Worm (Caenorhabditis elegans) whole organism, L4 larva: Measurements from ENCODE around the gene algn-8.
A peak's percentile ranks its signal among the peaks of the same experiment; 100 is the strongest.

Experiments
- D1046.2 ChIP-seq: fragments of 200-800 bp; sonication (Bioruptor generic); IDR thresholded peaks from 2 replicates; pipeline ENCODE4 v1.3.6; 2022; ENCODE audit warnings: missing genetic modification characterization, missing compliant biosample characterization
- F10B5.3 ChIP-seq: sonication (generic microtip); optimal IDR thresholded peaks from 2 replicates; lab custom pipeline; 2016; ENCODE audit warnings: mild to moderate bottlenecking, missing genetic modification characterization, missing compliant biosample characterization
- F49E8.2 ChIP-seq: sonication (generic microtip); optimal IDR thresholded peaks from 2 replicates; lab custom pipeline; 2016; ENCODE audit warnings: missing compliant biosample characterization, mild to moderate bottlenecking, missing genetic modification characterization, borderline replicate concordance
- T26A8.4 ChIP-seq: fragments of 200-800 bp; sonication (Bioruptor generic); IDR thresholded peaks from 2 replicates; pipeline ENCODE4 v1.3.6; 2022; ENCODE audit warnings: missing genetic modification characterization, missing compliant biosample characterization
- Y5F2A.4 ChIP-seq: fragments of 200-800 bp; sonication (Bioruptor generic); optimal IDR thresholded peaks from 2 replicates; lab custom pipeline; 2018; ENCODE audit warnings: mild to moderate bottlenecking, missing genetic modification characterization, missing compliant biosample characterization
- attf-4 ChIP-seq: sonication (generic microtip); optimal IDR thresholded peaks from 3 replicates; lab custom pipeline; 2017; ENCODE audit warnings: missing biosample characterization, missing genetic modification characterization
- ceh-20 ChIP-seq: fragments of 200-800 bp; sonication (Bioruptor generic); IDR thresholded peaks from 2 replicates; pipeline ENCODE4 v1.3.6; 2022; ENCODE audit warnings: missing genetic modification reagents, missing genetic modification characterization, missing compliant biosample characterization
- ceh-62 ChIP-seq: sonication (generic microtip); optimal IDR thresholded peaks from 2 replicates; lab custom pipeline; 2017; ENCODE audit warnings: missing biosample characterization, missing genetic modification characterization
- cey-2 ChIP-seq: sonication (generic microtip); optimal IDR thresholded peaks from 3 replicates; lab custom pipeline; 2017; ENCODE audit warnings: missing genetic modification characterization, mild to moderate bottlenecking, missing compliant biosample characterization, antibody characterized with exemption, borderline replicate concordance; ENCODE audit not compliant: insufficient read depth
- daf-12 ChIP-seq: fragments of 150-350 bp; optimal IDR thresholded peaks from 2 replicates; lab custom pipeline; 2014; ENCODE audit warnings: missing biosample characterization, missing genetic modification reagents, missing genetic modification characterization
- daf-16 ChIP-seq, 3 experiments: sonication (generic microtip); optimal IDR thresholded peaks; 2 replicates each; lab custom pipeline; 2016 to 2017; ENCODE audit warnings: missing genetic modification characterization in 3 of 3, missing genetic modification reagents in 3 of 3, mild to moderate bottlenecking in 2 of 3, missing compliant biosample characterization in 2 of 3, missing biosample characterization in 1 of 3, moderate library complexity in 1 of 3
- daf-19 ChIP-seq: fragments of 200-800 bp; sonication (Bioruptor generic); conservative IDR thresholded peaks from 2 replicates; pipeline ENCODE4 v1.3.6; 2022; ENCODE audit warnings: missing genetic modification characterization, missing compliant biosample characterization
- daf-8 ChIP-seq: fragments of 200-800 bp; sonication (Bioruptor generic); IDR thresholded peaks from 2 replicates; pipeline ENCODE4 v1.3.6; 2022; ENCODE audit warnings: missing genetic modification characterization, missing compliant biosample characterization
- dmd-6 ChIP-seq: fragments of 200-800 bp; sonication (Bioruptor generic); IDR thresholded peaks from 2 replicates; pipeline ENCODE4 v1.3.6; 2022; ENCODE audit warnings: missing genetic modification reagents, missing genetic modification characterization, missing compliant biosample characterization
- dmd-9 ChIP-seq: fragments of 200-800 bp; sonication (Bioruptor generic); IDR thresholded peaks from 2 replicates; pipeline ENCODE4 v1.3.6; 2022; ENCODE audit warnings: missing genetic modification reagents, missing genetic modification characterization, missing compliant biosample characterization
- duxl-1 ChIP-seq: sonication (generic microtip); optimal IDR thresholded peaks from 2 replicates; lab custom pipeline; 2016; ENCODE audit warnings: mild to moderate bottlenecking, missing genetic modification characterization, moderate library complexity, missing compliant biosample characterization; ENCODE audit not compliant: poor library complexity
- dve-1 ChIP-seq: sonication (generic microtip); optimal IDR thresholded peaks from 2 replicates; lab custom pipeline; 2017; ENCODE audit warnings: antibody characterized with exemption, mild to moderate bottlenecking, missing genetic modification characterization, missing compliant biosample characterization; ENCODE audit not compliant: insufficient read depth
- egl-43 ChIP-seq: fragments of 200-800 bp; sonication (Bioruptor generic); IDR thresholded peaks from 2 replicates; pipeline ENCODE4 v1.3.6; 2022; ENCODE audit warnings: missing genetic modification reagents, missing genetic modification characterization, missing compliant biosample characterization
- gei-8 ChIP-seq: fragments of 200-800 bp; sonication (Bioruptor generic); optimal IDR thresholded peaks from 2 replicates; lab custom pipeline; 2018; ENCODE audit warnings: mild to moderate bottlenecking, missing genetic modification characterization, missing compliant biosample characterization
- hlh-11 ChIP-seq: fragments of 200-800 bp; sonication (Bioruptor generic); optimal IDR thresholded peaks from 2 replicates; lab custom pipeline; 2018; ENCODE audit warnings: mild to moderate bottlenecking, missing genetic modification characterization, missing compliant biosample characterization
- lin-13 ChIP-seq: fragments of 150-350 bp; optimal IDR thresholded peaks from 2 replicates; lab custom pipeline; 2014; ENCODE audit warnings: missing biosample characterization, missing genetic modification reagents, missing genetic modification characterization
- lin-38 ChIP-seq: fragments of 200-800 bp; sonication (Bioruptor generic); IDR thresholded peaks from 2 replicates; pipeline ENCODE4 v1.3.6; 2022; ENCODE audit warnings: missing genetic modification reagents, missing genetic modification characterization, missing compliant biosample characterization
- lin-39 ChIP-seq: fragments of 150-350 bp; optimal IDR thresholded peaks from 2 replicates; lab custom pipeline; 2014; ENCODE audit warnings: missing biosample characterization, missing genetic modification reagents, missing genetic modification characterization
- lir-3 ChIP-seq: sonication (generic microtip); optimal IDR thresholded peaks from 2 replicates; lab custom pipeline; 2016; ENCODE audit warnings: mild to moderate bottlenecking, missing genetic modification characterization, missing compliant biosample characterization
- madf-9 ChIP-seq: fragments of 200-800 bp; sonication (Bioruptor generic); conservative IDR thresholded peaks from 2 replicates; pipeline ENCODE4 v1.3.6; 2022; ENCODE audit warnings: missing genetic modification reagents, missing genetic modification characterization, missing compliant biosample characterization
- mdt-29 ChIP-seq: fragments of 200-800 bp; sonication (Bioruptor generic); IDR thresholded peaks from 2 replicates; pipeline ENCODE4 v1.3.6; 2022; ENCODE audit warnings: missing genetic modification reagents, missing genetic modification characterization, missing compliant biosample characterization
- mep-1 ChIP-seq: fragments of 150-350 bp; sonication (generic microtip); optimal IDR thresholded peaks from 3 replicates; lab custom pipeline; 2014; ENCODE audit warnings: missing biosample characterization, missing genetic modification characterization
- nhr-10 ChIP-seq: fragments of 150-350 bp; optimal IDR thresholded peaks from 2 replicates; lab custom pipeline; 2014; ENCODE audit warnings: missing biosample characterization, missing genetic modification characterization
- nhr-111 ChIP-seq: fragments of 200-800 bp; sonication (Bioruptor generic); optimal IDR thresholded peaks from 2 replicates; lab custom pipeline; 2018; ENCODE audit warnings: mild to moderate bottlenecking, missing genetic modification characterization, missing compliant biosample characterization
- nhr-25 ChIP-seq: sonication (generic microtip); optimal IDR thresholded peaks from 2 replicates; lab custom pipeline; 2017; ENCODE audit warnings: missing genetic modification characterization, mild to moderate bottlenecking, missing compliant biosample characterization, antibody characterized with exemption, moderate library complexity, borderline replicate concordance; ENCODE audit not compliant: insufficient read depth
- nhr-28 ChIP-seq: fragments of 150-350 bp; optimal IDR thresholded peaks from 2 replicates; lab custom pipeline; 2014; ENCODE audit warnings: missing biosample characterization, missing genetic modification characterization
- nhr-41 ChIP-seq: fragments of 200-800 bp; sonication (Bioruptor generic); IDR thresholded peaks from 2 replicates; pipeline ENCODE4 v1.3.6; 2022; ENCODE audit warnings: missing genetic modification reagents, missing genetic modification characterization, missing compliant biosample characterization
- nhr-76 ChIP-seq: fragments of 150-350 bp; optimal IDR thresholded peaks from 2 replicates; lab custom pipeline; 2014; ENCODE audit warnings: missing biosample characterization, missing genetic modification characterization
- pqm-1 ChIP-seq: sonication (generic microtip); optimal IDR thresholded peaks from 2 replicates; lab custom pipeline; 2017; ENCODE audit warnings: missing biosample characterization, missing genetic modification characterization
- rbr-2 ChIP-seq: sonication (generic microtip); optimal IDR thresholded peaks from 2 replicates; lab custom pipeline; 2016; ENCODE audit warnings: missing genotype, missing genetic modification characterization, missing compliant biosample characterization
- snpc-1.2 ChIP-seq: fragments of 200-800 bp; sonication (Bioruptor generic); IDR thresholded peaks from 2 replicates; pipeline ENCODE4 v1.3.6; 2022; ENCODE audit warnings: missing genetic modification reagents, missing genetic modification characterization, missing compliant biosample characterization
- spr-1 ChIP-seq: sonication (generic microtip); optimal IDR thresholded peaks from 2 replicates; lab custom pipeline; 2016; ENCODE audit warnings: mild to moderate bottlenecking, missing genetic modification characterization, missing compliant biosample characterization
- spr-3 ChIP-seq: fragments of 200-800 bp; sonication (Bioruptor generic); optimal IDR thresholded peaks from 2 replicates; lab custom pipeline; 2018; ENCODE audit warnings: mild to moderate bottlenecking, missing genetic modification characterization, missing compliant biosample characterization
- tra-1 ChIP-seq: fragments of 200-800 bp; sonication (Bioruptor generic); IDR thresholded peaks from 2 replicates; pipeline ENCODE4 v1.3.6; 2022; ENCODE audit warnings: missing genetic modification reagents, missing genetic modification characterization, missing compliant biosample characterization
- unc-130 ChIP-seq: sonication (generic microtip); optimal IDR thresholded peaks from 2 replicates; lab custom pipeline; 2016; ENCODE audit warnings: missing genetic modification reagents, missing genetic modification characterization, missing compliant biosample characterization
- unc-62 ChIP-seq, 3 experiments: fragments of 150-350 bp in 1 of 3; sonication (generic microtip); optimal IDR thresholded peaks in 2 of 3; peaks in 1 of 3; 1 replicate in 1 of 3; 2 replicates in 2 of 3; lab custom pipeline; 2014 to 2017; ENCODE audit warnings: missing biosample characterization in 3 of 3, missing genetic modification characterization in 3 of 3, missing genetic modification reagents in 3 of 3, missing genotype in 1 of 3
- zfp-2 ChIP-seq: sonication (generic microtip); optimal IDR thresholded peaks from 2 replicates; lab custom pipeline; 2016; ENCODE audit warnings: mild to moderate bottlenecking, missing genetic modification characterization, missing compliant biosample characterization

The algn-8 gene

DNA sequence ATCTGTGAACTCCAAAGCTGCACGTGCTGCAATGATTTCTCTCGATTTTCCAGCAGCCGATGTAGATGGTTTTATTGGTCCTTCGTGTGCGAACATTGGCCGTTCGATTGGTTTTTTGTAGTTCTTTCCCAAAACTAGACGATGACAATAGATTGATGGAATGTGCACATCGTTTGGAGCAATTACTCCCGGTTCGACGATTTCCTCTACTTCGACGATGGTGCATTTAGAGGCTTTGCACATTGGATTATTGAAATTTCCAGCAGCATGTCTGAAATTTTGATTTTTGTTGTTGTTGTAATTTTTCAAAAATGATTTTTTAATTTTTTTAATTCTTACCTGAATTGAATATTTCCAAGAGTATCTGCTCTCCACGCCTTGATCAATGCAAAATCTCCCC is 49.4 kb upstream of the algn-8 start:
- peak in 1 of 2 experiments; percentile 55 for TF ChIP-seq unc-62 (GFP tag; optimal IDR thresholded peaks at IDR 0.05 in 1 of 2; lab: Kevin White, UChicago)
- TF ChIP-seq unc-62 (tag; optimal IDR thresholded peaks at IDR 0.05; lab: Kevin White, UChicago): no peak
- no peak for TF ChIP-seq daf-12 (tag; lab: Kevin White, UChicago)
- no peak for TF ChIP-seq daf-16 (GFP tag; optimal IDR thresholded peaks at IDR 0.05; lab: Kevin White, UChicago)
- peak; percentile 21 for TF ChIP-seq daf-16 (tag; optimal IDR thresholded peaks at IDR 0.05; lab: Kevin White, UChicago)

DNA sequence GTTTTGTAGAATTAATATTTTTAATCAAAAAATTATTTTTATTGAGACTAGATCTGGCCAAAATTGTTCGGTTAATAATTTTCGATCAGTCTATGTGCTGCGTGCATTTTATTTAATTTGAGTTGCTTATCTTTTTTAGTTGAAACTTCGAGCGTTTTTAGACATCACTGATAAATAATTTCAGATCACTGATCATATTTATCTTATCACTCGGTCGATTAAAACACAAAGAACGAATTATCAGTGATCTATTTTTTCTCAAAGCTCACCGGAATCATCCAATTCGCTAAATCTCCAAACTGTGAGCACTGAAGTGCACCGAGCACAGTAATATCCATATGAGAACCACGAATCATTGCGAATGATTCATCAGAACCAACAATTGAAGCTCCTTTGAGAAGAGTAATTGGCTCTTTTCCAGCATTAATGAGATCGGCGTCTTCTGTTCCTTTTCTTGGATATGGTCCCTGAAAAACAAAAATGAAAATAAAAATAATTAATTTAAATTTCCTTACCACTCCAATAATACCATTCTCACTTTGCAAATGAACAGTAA is 48.9 kb upstream of the algn-8 start:
- no peak for TF ChIP-seq Y5F2A.4
- TF ChIP-seq F10B5.3 (tag; lab: Kevin White, UChicago): no peak
- TF ChIP-seq unc-130 (GFP tag; lab: Kevin White, UChicago): no peak
- no peak for TF ChIP-seq cey-2 (tag; lab: Kevin White, UChicago)
- TF ChIP-seq rbr-2 (tag; lab: Kevin White, UChicago): no peak
- TF ChIP-seq ceh-20 (GFP tag; lab: Robert Waterston, UW): no peak
- TF ChIP-seq spr-1 (tag; lab: Kevin White, UChicago): no peak
- no peak for TF ChIP-seq daf-8 (GFP tag; lab: Robert Waterston, UW)
- TF ChIP-seq madf-9 (GFP tag; lab: Robert Waterston, UW): 0 out of 2 replicates have a peak, but pooled peaks have one; percentile 8
- no peak for TF ChIP-seq lin-13 (GFP tag; lab: Kevin White, UChicago)
- TF ChIP-seq dve-1: peak; percentile 68
- TF ChIP-seq pqm-1 (tag; lab: Kevin White, UChicago): peak; percentile 53
- TF ChIP-seq daf-19: no peak
- no peak for TF ChIP-seq nhr-111 (GFP tag; lab: Kevin White, UChicago)
- TF ChIP-seq mep-1: peak; percentile 43
- no peak for TF ChIP-seq T26A8.4 (GFP tag; lab: Robert Waterston, UW)
- TF ChIP-seq ceh-62 (tag; lab: Kevin White, UChicago): no peak
- TF ChIP-seq gei-8: no peak
- TF ChIP-seq spr-3 (GFP tag; lab: Kevin White, UChicago): no peak
- no peak for TF ChIP-seq mdt-29 (GFP tag; lab: Robert Waterston, UW)
- no peak for TF ChIP-seq zfp-2 (tag; lab: Kevin White, UChicago)
- TF ChIP-seq lir-3 (tag; lab: Kevin White, UChicago): no peak
- TF ChIP-seq lin-39: no peak
- TF ChIP-seq lin-38 (GFP tag; lab: Robert Waterston, UW): no peak
- peak; percentile 3 for TF ChIP-seq nhr-10 (tag; lab: Kevin White, UChicago)
- peak; percentile 32 for TF ChIP-seq hlh-11 (tag; lab: Kevin White, UChicago)
- peak; percentile 16 for TF ChIP-seq nhr-25
- TF ChIP-seq duxl-1 (tag; lab: Kevin White, UChicago): peak; percentile 26
- TF ChIP-seq dmd-6 (GFP tag; lab: Robert Waterston, UW): peak; percentile 64
- TF ChIP-seq nhr-76: no peak
- no peak for TF ChIP-seq snpc-1.2
- no peak for TF ChIP-seq F49E8.2 (tag; lab: Kevin White, UChicago)
- TF ChIP-seq attf-4 (tag; lab: Kevin White, UChicago): no peak
- TF ChIP-seq daf-16 (GFP tag; optimal IDR thresholded peaks at IDR 0.05; lab: Kevin White, UChicago): no peak
- TF ChIP-seq daf-16 (tag; optimal IDR thresholded peaks at IDR 0.05; lab: Kevin White, UChicago): peak; percentile 56
- peak; percentile 1 for TF ChIP-seq nhr-28 (tag; lab: Kevin White, UChicago)
- no peak for TF ChIP-seq egl-43 (GFP tag; lab: Robert Waterston, UW)
- no peak for TF ChIP-seq D1046.2 (GFP tag; lab: Robert Waterston, UW)
- TF ChIP-seq nhr-41 (GFP tag; lab: Robert Waterston, UW): no peak
- no peak for TF ChIP-seq tra-1 (GFP tag; lab: Robert Waterston, UW)
- TF ChIP-seq dmd-9 (GFP tag; lab: Robert Waterston, UW): no peak
